Worm (Caenorhabditis elegans): ENCODE measurements around the gene Y57G7A.2.

ce11 chrII:1276778-1277177, 19.1 kb upstream of the Y57G7A.2 start, which contains the start of gene Y57G7A.11:
- no peak for TF ChIP-seq F49E8.2 (tag; optimal IDR thresholded peaks at IDR 0.05; ENCODE audit: borderline replicate concordance)
- TF ChIP-seq snpc-4 (tag; optimal IDR thresholded peaks at IDR 0.05) = no peak
- no peak for TF ChIP-seq nhr-76 (tag; optimal IDR thresholded peaks at IDR 0.05)
- no peak for TF ChIP-seq daf-8 (GFP tag; IDR thresholded peaks at IDR 0.05)
- no peak for TF ChIP-seq F26F4.8 (GFP tag; conservative IDR thresholded peaks at IDR 0.05)
- no peak for TF ChIP-seq php-3 (GFP tag; IDR thresholded peaks at IDR 0.05)
- no peak for TF ChIP-seq dpl-1 (GFP tag; optimal IDR thresholded peaks at IDR 0.05)
